Fruit fly (Drosophila melanogaster) whole organism, larva: Measurements from ENCODE around the gene ago.
A peak's percentile ranks its signal among the peaks of the same experiment; 100 is the strongest.

Source experiments
- noc ChIP-seq: fragments of 200-800 bp; sonication (Bioruptor generic); optimal IDR thresholded peaks from 3 replicates; lab custom pipeline; 2019; ENCODE audit warnings: missing biosample characterization, mild to moderate bottlenecking, missing genetic modification characterization, moderate library complexity

The ago gene

DNA sequence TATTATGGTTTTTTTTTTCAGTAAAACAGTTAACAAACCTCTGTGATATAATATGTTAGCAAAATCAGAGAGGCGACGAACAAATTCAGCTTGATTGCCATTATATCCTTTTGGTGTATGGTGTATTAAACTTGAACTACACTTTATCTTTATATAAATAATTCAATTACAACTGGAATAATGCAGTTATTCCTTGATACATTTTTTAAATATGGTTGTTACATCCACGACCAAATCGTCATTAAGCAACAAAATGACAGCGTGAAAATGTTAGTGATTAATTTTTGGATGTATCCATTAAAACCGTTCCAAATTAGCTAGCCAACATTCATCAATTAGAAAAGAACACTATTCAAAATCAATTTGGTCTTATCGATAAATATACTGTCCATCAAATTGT is 13.3 kb upstream of the ago start, which contains the start of gene CG33764:
Gene CG33764 (minus strand): TSS at position 101 of the 400 bp plus-strand sequence.
- no peak for TF ChIP-seq noc (tag; lab: Kevin White, UChicago)

DNA sequence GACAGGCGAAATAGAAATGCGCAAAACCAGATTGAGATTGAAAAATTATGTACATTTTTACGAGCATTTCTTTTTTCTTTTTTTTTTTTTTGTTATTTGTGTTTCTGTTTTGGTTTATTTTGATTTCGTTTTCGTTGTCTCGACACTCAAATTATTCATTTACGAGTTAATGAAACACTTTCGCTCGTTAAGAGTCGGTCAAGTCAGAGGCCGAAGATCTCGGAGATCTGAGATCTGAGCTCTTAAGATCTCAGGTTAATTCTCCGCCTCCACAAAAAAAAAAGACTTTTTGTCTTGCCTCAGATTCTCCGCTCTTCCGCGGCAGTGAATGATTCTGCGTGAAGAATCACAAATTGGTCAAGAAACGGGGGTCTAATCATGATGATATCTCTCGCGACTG is 11.7 kb upstream of the ago start:
- TF ChIP-seq noc (tag; lab: Kevin White, UChicago), result no peak

- no peak for TF ChIP-seq noc (tag; lab: Kevin White, UChicago)
These were observed 10.9 kb upstream of the ago start for dm6 chr3L:4264963-4265362.

dm6 chr3L:4263502-4263901 is 9.4 kb upstream of the ago start, which contains the start of gene CG1273:
Gene CG1273, plus strand, starts transcription at chr3L:4263719.
- no peak for TF ChIP-seq noc (tag; lab: Kevin White, UChicago)

DNA sequence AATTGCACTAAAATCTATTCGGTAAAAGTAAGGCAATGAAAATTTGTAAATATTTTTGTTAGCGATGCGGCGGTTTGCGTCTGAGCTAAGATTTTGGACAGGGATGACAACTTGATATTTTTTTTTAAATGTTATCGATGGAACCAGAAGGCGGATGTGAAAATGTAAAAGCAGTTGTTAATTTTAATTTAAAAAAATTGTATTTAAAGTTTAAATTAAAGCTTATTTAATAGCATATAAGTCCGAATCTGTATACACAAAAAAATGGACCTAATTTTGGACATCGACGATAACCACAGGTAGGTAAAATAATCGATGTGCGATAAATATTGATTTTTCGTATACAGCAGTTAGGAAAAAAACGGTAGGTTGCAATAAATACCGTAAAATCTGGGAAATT is 8.3 kb upstream of the ago start, which contains the start of the genes CG11586 and VhaM9.7-a:
Gene CG11586 (minus strand): TSS at position 87 of the 400 bp plus-strand sequence.
Gene VhaM9.7-a (plus strand): TSS at position 322 of the 400 bp plus-strand sequence.
- TF ChIP-seq noc (tag; lab: Kevin White, UChicago), result no peak

- no peak for TF ChIP-seq noc (tag; lab: Kevin White, UChicago)
These were observed 7.1 kb upstream of the ago start for dm6 chr3L:4261177-4261576.

- TF ChIP-seq noc (tag; lab: Kevin White, UChicago), result peak; percentile 87
These were observed 5.0 kb upstream of the ago start, which contains the start of the genes CG15011 and CG1309 for dm6 chr3L:4259102-4259558. Gene CG15011, minus strand, starts transcription at chr3L:4259152. Gene CG1309, plus strand, starts transcription at chr3L:4259430.

DNA sequence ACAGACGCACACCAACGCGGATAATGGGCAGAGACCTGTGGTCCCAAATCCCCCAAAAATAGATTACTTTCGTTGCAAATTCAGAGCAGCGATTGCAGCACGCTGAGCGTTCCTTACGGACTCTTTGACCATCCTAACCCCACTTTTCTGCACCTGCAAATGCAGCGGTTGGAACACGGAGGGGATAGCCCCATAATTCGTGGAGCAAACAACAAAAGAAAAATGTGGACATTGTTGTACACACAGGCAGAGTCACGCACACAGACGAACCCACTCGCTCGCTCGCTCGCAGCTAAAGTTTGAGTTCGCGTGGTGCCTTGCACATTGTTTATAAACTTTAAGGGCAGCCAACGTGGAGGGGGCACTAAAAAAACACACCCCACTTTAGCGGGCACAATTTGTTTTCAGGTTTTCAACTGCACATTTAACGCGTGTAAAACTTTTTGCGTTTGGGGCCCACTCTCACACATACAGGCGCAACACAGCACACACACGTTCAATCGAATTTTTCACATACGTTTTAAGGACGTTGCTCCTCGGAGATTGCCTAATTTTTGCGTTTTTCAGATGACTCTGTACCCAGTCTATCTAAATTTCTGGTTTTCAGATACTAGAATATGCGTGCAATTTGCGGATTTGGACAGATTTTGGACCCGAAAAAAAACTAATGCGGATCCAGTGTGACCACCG is 350 bp downstream of the ago start:
- TF ChIP-seq noc (tag; lab: Kevin White, UChicago), result no peak

DNA sequence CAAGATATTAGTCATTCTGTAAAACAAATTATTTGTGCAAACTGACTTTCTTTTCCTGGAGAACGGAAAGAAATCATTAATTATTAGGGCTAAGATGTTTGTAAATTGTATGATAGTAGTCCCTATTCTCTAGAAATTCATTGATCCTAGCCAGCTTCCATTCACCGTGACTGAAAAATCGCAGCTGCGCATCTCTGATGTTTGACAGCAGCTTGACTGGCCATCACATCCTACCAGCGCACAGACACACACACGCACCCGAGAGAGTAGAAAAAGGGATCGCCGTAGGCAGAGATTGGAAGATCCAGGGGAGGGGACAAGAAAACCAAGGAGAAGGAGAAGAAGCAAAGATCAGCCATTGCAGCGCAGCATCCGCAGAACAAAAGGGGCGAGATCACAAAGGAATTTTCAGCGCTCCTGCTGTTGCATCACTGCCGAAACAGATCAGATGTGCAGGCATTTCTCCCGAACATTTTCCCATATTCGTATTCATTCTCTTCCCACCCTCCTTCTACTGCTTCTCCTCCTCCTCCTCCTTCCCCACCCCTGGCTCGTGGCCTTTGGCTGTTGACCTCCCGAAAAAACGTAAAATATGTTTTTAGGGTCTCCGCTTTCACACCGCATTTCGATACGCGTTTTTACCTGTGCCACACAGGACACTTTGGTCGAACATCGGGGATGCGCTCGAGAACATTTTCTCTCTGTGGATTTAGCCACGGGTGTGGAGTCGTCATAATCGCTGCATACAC is 1.1 kb downstream of the ago start:
- no peak for TF ChIP-seq noc (tag; lab: Kevin White, UChicago)

DNA sequence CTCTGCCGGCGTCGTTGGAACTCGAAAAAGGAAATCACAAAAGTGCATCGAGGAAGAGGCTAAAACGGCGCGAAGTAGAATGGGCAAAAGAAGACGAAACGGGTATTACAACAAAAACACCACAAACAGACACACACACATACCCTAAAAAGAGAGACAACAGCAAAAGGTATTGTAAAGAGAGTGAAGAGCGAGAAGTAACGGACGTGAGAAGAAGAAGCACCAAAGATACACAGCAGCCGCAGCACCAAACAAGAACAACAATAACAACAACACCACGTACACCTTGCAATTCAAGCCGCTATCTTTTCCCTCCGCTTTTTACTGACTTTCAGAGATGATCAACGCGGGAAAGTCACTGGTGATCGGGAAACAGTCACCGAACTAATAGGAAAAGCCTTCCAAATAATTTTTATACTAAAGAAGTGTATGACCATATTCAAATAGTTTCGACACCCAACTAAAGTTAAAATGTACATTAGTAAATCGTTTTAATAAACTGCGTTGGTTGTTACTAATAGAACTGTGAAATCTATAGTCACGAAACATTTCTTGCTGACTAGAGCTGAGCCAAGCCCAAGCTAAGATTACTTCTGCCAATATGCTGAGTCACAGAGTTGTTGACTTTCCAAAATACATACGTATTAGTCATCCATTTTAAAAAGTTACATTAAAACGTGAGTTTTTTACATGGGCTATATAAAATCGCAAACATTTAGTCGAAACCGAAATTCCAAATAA is 1.8 kb downstream of the ago start:
- TF ChIP-seq noc (tag; lab: Kevin White, UChicago), result no peak

DNA sequence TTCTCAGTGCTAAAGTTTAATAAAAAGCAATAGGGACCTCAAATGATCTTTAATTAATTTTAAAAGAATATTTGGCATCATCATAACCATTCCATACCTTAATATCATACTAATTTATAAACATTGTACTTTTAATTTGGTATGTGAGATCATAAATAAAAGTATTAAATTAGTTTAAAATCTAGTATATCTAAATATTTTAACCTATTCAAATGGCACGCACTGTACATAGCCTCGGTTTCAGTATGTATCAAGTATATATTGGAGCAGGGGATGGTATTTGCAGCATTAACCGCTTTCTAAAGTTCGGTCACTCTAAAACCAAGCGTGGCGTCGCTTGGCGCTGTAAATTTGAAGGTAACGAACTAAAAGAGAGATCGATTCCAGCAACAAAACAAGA is 11.7 kb downstream of the ago start, which contains the start of gene pav:
Gene pav (plus strand): TSS at position 307 of the 400 bp plus-strand sequence.
- no peak for TF ChIP-seq noc (tag; lab: Kevin White, UChicago)

DNA sequence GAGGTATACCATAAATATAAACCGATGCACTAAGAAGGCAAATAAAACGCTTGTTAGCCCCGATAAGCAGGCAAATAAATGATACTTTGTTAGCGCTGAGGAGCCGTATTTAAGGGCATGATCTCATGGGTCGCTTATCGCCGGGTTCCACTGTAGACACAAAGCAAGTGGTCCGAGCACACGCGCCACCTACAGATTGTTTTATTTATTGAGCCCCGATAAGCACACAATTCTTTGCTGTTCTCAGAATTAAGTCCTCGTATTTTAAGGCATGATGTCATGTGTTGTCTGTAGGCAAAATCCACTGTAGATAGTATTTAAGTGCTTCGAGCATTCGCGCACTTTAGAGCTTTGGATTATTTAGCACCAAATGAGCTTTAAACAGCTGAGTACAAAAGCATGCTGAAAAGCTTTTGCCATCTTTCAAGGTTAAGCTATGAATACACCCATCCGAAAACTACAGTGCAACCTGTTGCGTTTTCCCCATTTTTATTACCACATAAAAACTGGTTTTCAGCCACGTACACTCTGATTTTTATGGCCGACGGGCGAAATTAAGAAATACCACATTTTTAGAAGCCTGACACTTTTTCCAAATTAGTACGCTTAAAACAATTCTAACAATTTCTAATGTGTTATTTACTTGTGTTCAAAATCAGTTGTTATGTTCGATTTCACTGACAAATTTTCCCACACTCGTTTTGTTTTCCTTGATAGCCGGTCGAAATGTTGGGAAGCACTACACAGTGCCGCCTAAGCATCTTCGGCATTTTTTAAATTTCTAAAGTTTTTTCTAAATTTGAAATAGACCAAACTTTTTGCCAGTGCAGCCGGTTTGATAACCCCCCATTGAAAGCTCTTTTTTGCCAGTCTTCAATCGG is 14.4 kb downstream of the ago start, which contains the start of gene Sqor:
Gene Sqor (plus strand): TSS at position 732 of the 881 bp plus-strand sequence.
- peak; percentile 96 for TF ChIP-seq noc (tag; lab: Kevin White, UChicago)

DNA sequence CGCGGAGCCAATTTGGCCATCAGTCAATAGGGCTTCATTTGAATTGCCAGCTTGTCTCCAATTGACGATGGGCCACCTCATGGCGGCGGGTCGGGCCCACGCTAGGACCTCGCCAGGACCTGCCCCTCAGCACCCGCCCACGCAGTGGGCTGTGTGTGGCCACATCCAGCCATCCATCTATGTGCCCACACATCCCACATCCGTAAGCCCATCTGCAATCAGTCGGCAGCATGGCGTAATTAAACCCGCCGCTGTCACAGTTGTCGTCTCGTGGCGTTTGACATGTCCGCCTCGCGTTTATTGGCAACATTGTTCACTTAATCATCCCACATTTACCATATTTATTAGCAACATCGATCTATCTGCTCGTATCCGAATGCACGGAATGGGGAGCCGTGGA is 15.9 kb downstream of the ago start:
- TF ChIP-seq noc (tag; lab: Kevin White, UChicago), result no peak

dm6 chr3L:4236097-4236572 is 18.0 kb downstream of the ago start, which contains the start of gene ImpL2:
Gene ImpL2, minus strand, starts transcription at chr3L:4236147.
- no peak for TF ChIP-seq noc (tag; lab: Kevin White, UChicago)
